Worm (Caenorhabditis elegans) whole organism, L1 larva: ENCODE measurements around the gene mtss-1.
A peak's percentile ranks its signal among the peaks of the same experiment; 100 is the strongest.

ENCODE experiments used
- C04F5.9 ChIP-seq: sonication (generic microtip); optimal IDR thresholded peaks from 2 replicates; lab custom pipeline; 2016; ENCODE audit warnings: missing genetic modification characterization, missing compliant biosample characterization
- C16A3.4 ChIP-seq: fragments of 150-350 bp; optimal IDR thresholded peaks from 2 replicates; lab custom pipeline; 2014; ENCODE audit warnings: missing biosample characterization, missing genetic modification characterization
- ceh-63 ChIP-seq: fragments of 200-800 bp; sonication (Bioruptor generic); optimal IDR thresholded peaks from 2 replicates; lab custom pipeline; 2018; ENCODE audit warnings: mild to moderate bottlenecking, missing genetic modification characterization, missing compliant biosample characterization
- ceh-8 ChIP-seq: fragments of 200-800 bp; sonication (Bioruptor generic); optimal IDR thresholded peaks from 2 replicates; lab custom pipeline; 2018; ENCODE audit warnings: mild to moderate bottlenecking, missing genetic modification characterization, moderate library complexity, missing compliant biosample characterization
- ceh-88 ChIP-seq: fragments of 200-800 bp; sonication (Bioruptor generic); IDR thresholded peaks from 2 replicates; pipeline ENCODE4 v1.3.6; 2022; ENCODE audit warnings: missing genetic modification characterization, missing compliant biosample characterization
- dpl-1 ChIP-seq, 3 experiments: fragments of 150-350 bp in 2 of 3; sonication (generic microtip) in 1 of 3; optimal IDR thresholded peaks; 2 replicates each; lab custom pipeline; 2014 to 2017; ENCODE audit warnings: missing biosample characterization in 3 of 3, missing genetic modification characterization in 3 of 3, missing genetic modification reagents in 3 of 3
- dsc-1 ChIP-seq: sonication (generic microtip); optimal IDR thresholded peaks from 2 replicates; lab custom pipeline; 2016; ENCODE audit warnings: mild to moderate bottlenecking, missing genetic modification characterization, missing compliant biosample characterization
- efl-1 ChIP-seq, 4 experiments: fragments of 150-350 bp; optimal IDR thresholded peaks in 3 of 4; peaks in 1 of 4; 1 replicate in 1 of 4; 2 replicates in 3 of 4; lab custom pipeline; 2014; ENCODE audit warnings: missing biosample characterization in 2 of 4, missing genetic modification characterization in 2 of 4, missing genetic modification reagents in 2 of 4
- elt-3 ChIP-seq, 6 experiments: fragments of 150-350 bp in 1 of 6; sonication (generic microtip); optimal IDR thresholded peaks; 2 replicates each; lab custom pipeline; 2017 to 2018; ENCODE audit warnings: missing biosample characterization in 6 of 6, missing genetic modification characterization in 6 of 6, inconsistent platforms in 1 of 6
- fkh-4 ChIP-seq: sonication (generic microtip); optimal IDR thresholded peaks from 2 replicates; lab custom pipeline; 2016; ENCODE audit warnings: missing compliant biosample characterization, missing genetic modification characterization, borderline replicate concordance
- fkh-8 ChIP-seq: sonication (generic microtip); optimal IDR thresholded peaks from 2 replicates; lab custom pipeline; 2016; ENCODE audit warnings: mild to moderate bottlenecking, missing genetic modification characterization, missing compliant biosample characterization
- hlh-17 ChIP-seq: fragments of 200-800 bp; sonication (Bioruptor generic); optimal IDR thresholded peaks from 2 replicates; lab custom pipeline; 2018; ENCODE audit warnings: missing genetic modification characterization, mild to moderate bottlenecking, missing compliant biosample characterization, moderate library complexity, borderline replicate concordance
- hlh-4 ChIP-seq: sonication (generic microtip); optimal IDR thresholded peaks from 2 replicates; lab custom pipeline; 2016; ENCODE audit warnings: mild to moderate bottlenecking, missing genetic modification characterization, missing compliant biosample characterization
- irx-1 ChIP-seq: sonication (generic microtip); optimal IDR thresholded peaks from 2 replicates; lab custom pipeline; 2016; ENCODE audit warnings: missing genetic modification characterization, missing compliant biosample characterization
- lin-13 ChIP-seq: fragments of 150-350 bp; optimal IDR thresholded peaks from 2 replicates; lab custom pipeline; 2014; ENCODE audit warnings: missing biosample characterization, missing genetic modification reagents, missing genetic modification characterization
- lin-35 ChIP-seq, 2 experiments: fragments of 150-350 bp; optimal IDR thresholded peaks; 2 replicates each; lab custom pipeline; 2014; ENCODE audit warnings: missing biosample characterization in 2 of 2, missing genetic modification characterization in 2 of 2, missing genetic modification reagents in 2 of 2
- lin-39 ChIP-seq: fragments of 150-350 bp; optimal IDR thresholded peaks from 2 replicates; lab custom pipeline; 2014; ENCODE audit warnings: missing biosample characterization, missing genetic modification reagents, missing genetic modification characterization
- mab-9 ChIP-seq: fragments of 200-800 bp; sonication (Bioruptor generic); IDR thresholded peaks from 2 replicates; pipeline ENCODE4 v1.3.6; 2022; ENCODE audit warnings: missing genetic modification reagents, missing genetic modification characterization, missing compliant biosample characterization
- mdl-1 ChIP-seq, 2 experiments: fragments of 150-350 bp; optimal IDR thresholded peaks; 2 replicates each; lab custom pipeline; 2014 to 2017; ENCODE audit warnings: missing biosample characterization in 2 of 2, missing genetic modification characterization in 2 of 2, inconsistent platforms in 1 of 2
- mef-2 ChIP-seq: fragments of 150-350 bp; optimal IDR thresholded peaks from 2 replicates; lab custom pipeline; 2014; ENCODE audit warnings: missing biosample characterization, missing genetic modification characterization
- nhr-11 ChIP-seq: fragments of 150-350 bp; optimal IDR thresholded peaks from 2 replicates; lab custom pipeline; 2014; ENCODE audit warnings: missing biosample characterization, missing genetic modification characterization
- nhr-12 ChIP-seq: sonication (generic microtip); optimal IDR thresholded peaks from 2 replicates; lab custom pipeline; 2017; ENCODE audit warnings: missing biosample characterization, missing genetic modification characterization
- nhr-20 ChIP-seq: sonication (generic microtip); optimal IDR thresholded peaks from 2 replicates; lab custom pipeline; 2016; ENCODE audit warnings: mild to moderate bottlenecking, missing genetic modification characterization, missing compliant biosample characterization
- nhr-237 ChIP-seq: fragments of 150-350 bp; optimal IDR thresholded peaks from 2 replicates; lab custom pipeline; 2014; ENCODE audit warnings: missing biosample characterization, missing genetic modification characterization
- nhr-47 ChIP-seq: sonication (generic microtip); optimal IDR thresholded peaks from 2 replicates; lab custom pipeline; 2016; ENCODE audit warnings: mild to moderate bottlenecking, missing genetic modification characterization, moderate library complexity, missing compliant biosample characterization
- nhr-76 ChIP-seq: sonication (generic microtip); optimal IDR thresholded peaks from 2 replicates; lab custom pipeline; 2017; ENCODE audit warnings: missing biosample characterization, missing genetic modification characterization
- nhr-77 ChIP-seq: fragments of 150-350 bp; optimal IDR thresholded peaks from 2 replicates; lab custom pipeline; 2014; ENCODE audit warnings: missing biosample characterization, missing genetic modification characterization
- nhr-84 ChIP-seq: sonication (generic microtip); optimal IDR thresholded peaks from 2 replicates; lab custom pipeline; 2017; ENCODE audit warnings: missing biosample characterization, missing genetic modification characterization
- pag-3 ChIP-seq: sonication (generic microtip); optimal IDR thresholded peaks from 2 replicates; lab custom pipeline; 2017; ENCODE audit warnings: missing genetic modification characterization, mild to moderate bottlenecking, missing compliant biosample characterization, antibody characterized with exemption, borderline replicate concordance; ENCODE audit not compliant: insufficient read depth
- pqm-1 ChIP-seq: sonication (generic microtip); optimal IDR thresholded peaks from 3 replicates; lab custom pipeline; 2017; ENCODE audit warnings: missing biosample characterization, missing genetic modification characterization
- skn-1 ChIP-seq: fragments of 150-350 bp; optimal IDR thresholded peaks from 2 replicates; lab custom pipeline; 2014; ENCODE audit warnings: missing biosample characterization, missing genetic modification characterization
- tlp-1 ChIP-seq: fragments of 150-350 bp; optimal IDR thresholded peaks from 2 replicates; lab custom pipeline; 2014; ENCODE audit warnings: missing biosample characterization, missing genetic modification characterization
- unc-130 ChIP-seq: fragments of 150-350 bp; optimal IDR thresholded peaks from 2 replicates; lab custom pipeline; 2017; ENCODE audit warnings: missing biosample characterization, missing genetic modification characterization, inconsistent platforms
- unc-86 ChIP-seq: sonication (generic microtip); optimal IDR thresholded peaks from 2 replicates; lab custom pipeline; 2016; ENCODE audit warnings: missing genetic modification characterization, missing compliant biosample characterization
- vab-15 ChIP-seq: sonication (generic microtip); optimal IDR thresholded peaks from 2 replicates; lab custom pipeline; 2017; ENCODE audit warnings: missing genotype, mild to moderate bottlenecking, missing genetic modification characterization, missing compliant biosample characterization
- ztf-11 ChIP-seq, 2 experiments: sonication (generic microtip); optimal IDR thresholded peaks; 2 replicates each; lab custom pipeline; 2016 to 2017; ENCODE audit warnings: missing genetic modification characterization in 2 of 2, missing biosample characterization in 1 of 2, missing compliant biosample characterization in 1 of 2

mtss-1 gene

DNA sequence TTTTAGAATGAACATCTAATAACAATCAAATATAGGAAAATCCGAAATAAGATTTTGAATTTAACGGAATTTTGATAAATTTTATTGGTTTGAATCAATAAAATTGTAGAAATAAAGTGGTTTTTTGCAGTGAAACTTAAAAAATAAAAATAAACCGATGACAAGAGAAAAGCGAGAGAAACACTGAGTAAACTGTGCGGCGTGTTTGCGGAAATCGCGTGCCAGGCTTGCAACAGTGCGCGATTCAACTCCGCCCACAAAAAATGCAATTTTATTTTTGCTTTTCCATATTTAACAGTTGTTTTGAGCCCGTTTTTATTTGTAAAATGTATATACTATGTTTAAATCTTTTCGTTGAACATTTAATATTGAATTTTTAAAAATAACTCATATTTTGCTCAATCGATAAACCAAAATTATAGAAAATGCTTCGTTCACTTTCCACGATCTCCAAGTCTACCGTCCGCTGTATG, at the start of gene mtss-1 (continued):
- no peak for TF ChIP-seq vab-15 (tag; lab: Kevin White, UChicago)
- peak; percentile 15 for TF ChIP-seq unc-86 (tag; lab: Kevin White, UChicago)
- peak; percentile 11 to 59 (median 56) for TF ChIP-seq dpl-1 (GFP tag; optimal IDR thresholded peaks at IDR 0.05; lab: Kevin White, UChicago)
- no peak for TF ChIP-seq fkh-4 (tag; lab: Kevin White, UChicago)
- peak; percentile 70 for TF ChIP-seq nhr-47
- TF ChIP-seq mef-2 (tag; lab: Kevin White, UChicago): no peak
- TF ChIP-seq C16A3.4: peak; percentile 37
- peak; percentile 59 for TF ChIP-seq unc-130 (tag; lab: Kevin White, UChicago)
- TF ChIP-seq pag-3 (tag; lab: Kevin White, UChicago): no peak
- peak in 1 of 2 experiments; percentile 2 for TF ChIP-seq mdl-1 (tag; optimal IDR thresholded peaks at IDR 0.05; lab: Kevin White, UChicago)
- TF ChIP-seq ceh-8 (GFP tag; lab: Kevin White, UChicago): no peak
- peak; percentile 65 for TF ChIP-seq dsc-1
- TF ChIP-seq nhr-11 (tag; lab: Kevin White, UChicago): no peak
- peak; percentile 45 to 67 for TF ChIP-seq lin-35 (GFP tag; optimal IDR thresholded peaks at IDR 0.05; lab: Kevin White, UChicago)

ce11 chrIII:8718592-8718991, 49.5 kb upstream of the mtss-1 start:
- TF ChIP-seq lin-35 (GFP tag; optimal IDR thresholded peaks at IDR 0.05; lab: Kevin White, UChicago) (peak in 1 of 2 experiments; percentile 11), fkh-8 (tag; lab: Kevin White, UChicago) (no peak), lin-39 (no peak), tlp-1 (tag; lab: Kevin White, UChicago) (no peak), nhr-12 (tag; lab: Kevin White, UChicago) (no peak), skn-1 (tag; lab: Kevin White, UChicago) (no peak)

DNA sequence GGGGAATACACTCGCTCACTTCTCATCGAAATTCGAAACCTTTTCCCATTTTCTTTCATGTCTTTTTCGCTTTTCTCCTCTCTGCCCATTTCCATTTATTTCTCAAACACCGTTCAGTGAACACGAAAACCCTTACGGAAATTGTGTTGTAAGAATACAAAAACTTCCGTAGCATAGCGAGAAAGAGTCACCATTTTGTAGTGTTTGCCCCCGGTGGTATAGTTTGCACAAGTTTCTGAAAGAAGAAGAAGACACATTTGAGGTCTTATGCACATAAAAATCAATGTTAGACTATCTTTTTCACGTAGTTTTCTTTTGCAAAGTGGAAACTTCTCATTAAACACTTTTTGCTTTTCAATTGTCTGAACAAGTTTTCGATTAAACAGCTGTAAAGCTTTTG, 49.0 kb upstream of the mtss-1 start:
- TF ChIP-seq fkh-8 (tag; lab: Kevin White, UChicago) (no peak), elt-3 (tag; optimal IDR thresholded peaks at IDR 0.05; lab: Kevin White, UChicago) (no peak), nhr-20 (tag; lab: Kevin White, UChicago) (no peak), ceh-88 (GFP tag; lab: Robert Waterston, UW) (no peak), unc-130 (tag; lab: Kevin White, UChicago) (no peak), nhr-76 (tag; lab: Kevin White, UChicago) (no peak), ztf-11 (tag; optimal IDR thresholded peaks at IDR 0.05; lab: Kevin White, UChicago) (no peak), mab-9 (GFP tag; lab: Robert Waterston, UW) (no peak), nhr-237 (tag; lab: Kevin White, UChicago) (no peak), lin-13 (GFP tag; lab: Kevin White, UChicago) (no peak), ceh-63 (GFP tag; lab: Kevin White, UChicago) (no peak), hlh-17 (no peak)
- TF ChIP-seq, all 84 proteins: peak for 0

DNA sequence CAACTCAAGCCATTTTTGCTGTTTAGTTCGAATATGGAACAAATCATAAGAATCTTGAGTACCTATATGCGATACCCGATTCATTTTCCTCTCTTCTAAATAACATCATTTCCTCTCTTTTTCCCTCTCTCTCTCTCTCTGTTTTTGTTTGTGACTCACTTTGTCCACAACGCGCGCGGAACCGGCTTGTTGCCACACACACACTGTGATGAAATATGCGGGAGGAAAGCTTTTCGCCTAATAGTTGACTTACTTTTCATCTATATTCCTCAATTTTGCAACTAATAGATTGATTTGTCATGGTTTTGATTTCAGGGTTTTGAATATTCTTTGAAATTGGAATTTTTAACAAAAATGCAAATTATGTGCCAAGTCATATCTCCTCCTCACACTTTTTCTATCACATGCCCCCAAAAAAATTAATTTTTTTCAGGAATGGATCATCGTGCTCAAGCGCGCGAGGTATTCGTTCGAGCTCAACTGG, 48.3 kb upstream of the mtss-1 start, which contains the start of gene hipr-1:
hipr-1 (plus strand) TSS at position 434 of the 484 bp plus-strand sequence.
- TF ChIP-seq efl-1 (optimal IDR thresholded peaks at IDR 0.05; lab: Kevin White, UChicago) (no peak), efl-1 (GFP tag; optimal IDR thresholded peaks at IDR 0.05 in 1 of 2; lab: Kevin White, UChicago) (peak in 1 of 2 experiments; percentile 88), nhr-84 (no peak), nhr-20 (tag; lab: Kevin White, UChicago) (no peak), C04F5.9 (tag; lab: Kevin White, UChicago) (no peak), hlh-4 (tag; lab: Kevin White, UChicago) (no peak)

- no peak for TF ChIP-seq nhr-77 (tag; lab: Kevin White, UChicago)
- no peak for TF ChIP-seq irx-1 (tag; lab: Kevin White, UChicago)
- no peak for TF ChIP-seq ceh-63 (GFP tag; lab: Kevin White, UChicago)
- no peak for TF ChIP-seq pqm-1
Observed at ce11 chrIII:8725224-8725623, 42.9 kb upstream of the mtss-1 start.
